In genomic region chrX:9264636-9265035, ce11 we compare ENCODE assay signal across 5 worm cellular contexts.
TF ChIP-seq lines count a peak whose summit lies in the region.

No protein-coding gene starts in this region.

TF ChIP-seq in whole organism, L1 larva, 84 proteins besides CTCF, POLR2A, EP300 and RAD21 (continued from another document):
- TF ChIP-seq jun-1 (tag; optimal IDR thresholded peaks at IDR 0.05; lab: Kevin White, UChicago), result peak; percentile 24
- TF ChIP-seq unc-130 (tag; optimal IDR thresholded peaks at IDR 0.05; lab: Kevin White, UChicago), result peak; percentile 39
- peak; percentile 71 for TF ChIP-seq nhr-71 (tag; optimal IDR thresholded peaks at IDR 0.05; lab: Kevin White, UChicago)
- no peak for TF ChIP-seq alr-1 (tag; optimal IDR thresholded peaks at IDR 0.05; lab: Kevin White, UChicago; ENCODE audit: borderline replicate concordance)

TF ChIP-seq in whole organism, L2 larva, 48 proteins besides CTCF, POLR2A, EP300 and RAD21 (continued from another document):
- TF ChIP-seq Y55F3AM.14 (GFP tag; optimal IDR thresholded peaks at IDR 0.05; lab: Kevin White, UChicago), result peak; percentile 24
- peak; percentile 77 for TF ChIP-seq fos-1 (tag; optimal IDR thresholded peaks at IDR 0.05; lab: Kevin White, UChicago)
- TF ChIP-seq nhr-129 (tag; optimal IDR thresholded peaks at IDR 0.05; lab: Kevin White, UChicago), result peak; percentile 29
- TF ChIP-seq crh-2 (tag; optimal IDR thresholded peaks at IDR 0.05; lab: Kevin White, UChicago), result peak; percentile 55
- peak; percentile 89 for TF ChIP-seq sma-9 (GFP tag; optimal IDR thresholded peaks at IDR 0.05; lab: Kevin White, UChicago)
- no peak for TF ChIP-seq sma-9 (tag; optimal IDR thresholded peaks at IDR 0.05; lab: Kevin White, UChicago)

TF ChIP-seq in whole organism, L3 larva, 47 proteins besides CTCF, POLR2A, EP300 and RAD21 (continued from another document):
- TF ChIP-seq nfya-1 (tag; optimal IDR thresholded peaks at IDR 0.05; lab: Kevin White, UChicago; ENCODE audit: insufficient read depth), result peak; percentile 37
- peak; percentile 61 for TF ChIP-seq ama-1 (optimal IDR thresholded peaks at IDR 0.05; lab: Kevin White, UChicago)

TF ChIP-seq in whole organism, L4 larva, 104 proteins besides CTCF, POLR2A, EP300 and RAD21 (continued from another document):
- TF ChIP-seq ama-1 (optimal IDR thresholded peaks at IDR 0.05; lab: Kevin White, UChicago) (peak; percentile 2), hmg-1.1 (GFP tag; IDR thresholded peaks at IDR 0.05; lab: Robert Waterston, UW) (no peak), nhr-10 (tag; optimal IDR thresholded peaks at IDR 0.05; lab: Kevin White, UChicago) (peak; percentile 12), T20F7.1 (GFP tag; optimal IDR thresholded peaks at IDR 0.05; lab: Kevin White, UChicago) (peak; percentile 8), mxl-3 (GFP tag; optimal IDR thresholded peaks at IDR 0.05; lab: Kevin White, UChicago) (no peak), lin-15B (tag; optimal IDR thresholded peaks at IDR 0.05; lab: Kevin White, UChicago) (no peak), unc-62 (GFP tag; optimal IDR thresholded peaks at IDR 0.05 in 1 of 2; lab: Kevin White, UChicago) (peak in 1 of 2 experiments; percentile 86), unc-62 (tag; optimal IDR thresholded peaks at IDR 0.05; lab: Kevin White, UChicago) (no peak), zip-2 (tag; optimal IDR thresholded peaks at IDR 0.05; lab: Kevin White, UChicago) (peak; percentile 16), T26A8.4 (GFP tag; IDR thresholded peaks at IDR 0.05; lab: Robert Waterston, UW) (0 out of 2 replicates have a peak, but pooled peaks have one; percentile 31), saeg-2 (GFP tag; IDR thresholded peaks at IDR 0.05; lab: Robert Waterston, UW) (0 out of 2 replicates have a peak, but pooled peaks have one; percentile 20), nhr-48 (tag; optimal IDR thresholded peaks at IDR 0.05; lab: Kevin White, UChicago) (peak; percentile 32), tag-97 (GFP tag; IDR thresholded peaks at IDR 0.05; lab: Robert Waterston, UW) (0 out of 2 replicates have a peak, but pooled peaks have one; percentile 53), aha-1 (tag; lab: Kevin White, UChicago) (peak; percentile 82), lim-7 (GFP tag; IDR thresholded peaks at IDR 0.05; lab: Robert Waterston, UW) (peak; percentile 37; the same call in 1 of the 2 replicates), ZK546.5 (tag; optimal IDR thresholded peaks at IDR 0.05; lab: Kevin White, UChicago) (no peak), unc-130 (GFP tag; optimal IDR thresholded peaks at IDR 0.05; lab: Kevin White, UChicago) (no peak), zfp-3 (GFP tag; conservative IDR thresholded peaks at IDR 0.05; lab: Robert Waterston, UW) (0 out of 2 replicates have a peak, but pooled peaks have one; percentile 38), Y75B8A.6 (GFP tag; IDR thresholded peaks at IDR 0.05; lab: Robert Waterston, UW) (no peak), ceh-28 (tag; optimal IDR thresholded peaks at IDR 0.05; lab: Kevin White, UChicago) (no peak), hlh-30 (tag; optimal IDR thresholded peaks at IDR 0.05; lab: Kevin White, UChicago; ENCODE audit: insufficient read depth) (peak; percentile 94), dmd-9 (GFP tag; IDR thresholded peaks at IDR 0.05; lab: Robert Waterston, UW) (no peak), ces-1 (GFP tag; optimal IDR thresholded peaks at IDR 0.05; lab: Kevin White, UChicago) (no peak), dve-1 (tag; optimal IDR thresholded peaks at IDR 0.05; lab: Kevin White, UChicago; ENCODE audit: insufficient read depth) (peak; percentile 90), madf-5 (GFP tag; IDR thresholded peaks at IDR 0.05; lab: Robert Waterston, UW) (no peak), F44E2.7 (GFP tag; IDR thresholded peaks at IDR 0.05; lab: Robert Waterston, UW) (no peak), madf-9 (GFP tag; conservative IDR thresholded peaks at IDR 0.05; lab: Robert Waterston, UW) (0 out of 2 replicates have a peak, but pooled peaks have one; percentile 27), zag-1 (tag; optimal IDR thresholded peaks at IDR 0.05; lab: Kevin White, UChicago) (no peak), hif-1 (tag; optimal IDR thresholded peaks at IDR 0.05; lab: Kevin White, UChicago) (peak in 1 of 2 experiments; percentile 43), pha-4 (GFP tag; IDR thresholded peaks at IDR 0.05; lab: Robert Waterston, UW) (peak; percentile 56; the same call in 1 of the 2 replicates), pha-4 (tag; optimal IDR thresholded peaks at IDR 0.05; lab: Kevin White, UChicago) (no peak), nhr-28 (tag; optimal IDR thresholded peaks at IDR 0.05; lab: Kevin White, UChicago) (peak; percentile 79), lin-38 (GFP tag; IDR thresholded peaks at IDR 0.05; lab: Robert Waterston, UW) (peak; percentile 29; the same call in 1 of the 2 replicates), ceh-62 (tag; optimal IDR thresholded peaks at IDR 0.05; lab: Kevin White, UChicago) (no peak), nhr-25 (tag; optimal IDR thresholded peaks at IDR 0.05; lab: Kevin White, UChicago; ENCODE audit: borderline replicate concordance, insufficient read depth) (no peak), nhr-102 (tag; optimal IDR thresholded peaks at IDR 0.05; lab: Kevin White, UChicago) (peak; percentile 61), sdz-12 (GFP tag; optimal IDR thresholded peaks at IDR 0.05; lab: Kevin White, UChicago) (no peak), mep-1 (tag; optimal IDR thresholded peaks at IDR 0.05; lab: Kevin White, UChicago) (peak; percentile 57), Y105C5A.15 (GFP tag; IDR thresholded peaks at IDR 0.05; lab: Robert Waterston, UW) (no peak), daf-8 (GFP tag; IDR thresholded peaks at IDR 0.05; lab: Robert Waterston, UW) (no peak), ZK337.2 (GFP tag; IDR thresholded peaks at IDR 0.05; lab: Robert Waterston, UW) (no peak), F10B5.3 (tag; optimal IDR thresholded peaks at IDR 0.05; lab: Kevin White, UChicago) (no peak), nhr-237 (tag; optimal IDR thresholded peaks at IDR 0.05; lab: Kevin White, UChicago) (no peak), nhr-11 (tag; optimal IDR thresholded peaks at IDR 0.05; lab: Kevin White, UChicago) (no peak), lsy-2 (tag; optimal IDR thresholded peaks at IDR 0.05; lab: Kevin White, UChicago) (peak in 1 of 2 experiments; percentile 43), lin-1 (GFP tag; IDR thresholded peaks at IDR 0.05; lab: Robert Waterston, UW) (peak; percentile 72), ceh-20 (GFP tag; IDR thresholded peaks at IDR 0.05; lab: Robert Waterston, UW) (peak; percentile 82), mdt-29 (GFP tag; IDR thresholded peaks at IDR 0.05; lab: Robert Waterston, UW) (peak; percentile 55; the same call in 1 of the 2 replicates), dmd-8 (GFP tag; IDR thresholded peaks at IDR 0.05; lab: Robert Waterston, UW) (no peak), arid-1 (GFP tag; conservative IDR thresholded peaks at IDR 0.05; lab: Robert Waterston, UW) (no peak), dmd-6 (GFP tag; IDR thresholded peaks at IDR 0.05; lab: Robert Waterston, UW) (peak; percentile 93), gei-8 (GFP tag; optimal IDR thresholded peaks at IDR 0.05; lab: Kevin White, UChicago) (no peak), daf-19 (GFP tag; conservative IDR thresholded peaks at IDR 0.05; lab: Robert Waterston, UW) (no peak), vab-7 (GFP tag; IDR thresholded peaks at IDR 0.05; lab: Robert Waterston, UW) (no peak), snpc-4 (tag; optimal IDR thresholded peaks at IDR 0.05; lab: Kevin White, UChicago) (no peak), R02D3.7 (tag; optimal IDR thresholded peaks at IDR 0.05; lab: Kevin White, UChicago) (no peak), lin-39 (tag; optimal IDR thresholded peaks at IDR 0.05; lab: Kevin White, UChicago) (no peak)

TF ChIP-seq in whole organism, young adult, 124 proteins besides CTCF, POLR2A, EP300 and RAD21 (continued from another document):
- peak; percentile 40; the same call in 1 of the 2 replicates for TF ChIP-seq dox-1 (GFP tag; IDR thresholded peaks at IDR 0.05; lab: Robert Waterston, UW)
- peak; percentile 46; the same call in 1 of the 2 replicates for TF ChIP-seq nfyb-1 (GFP tag; IDR thresholded peaks at IDR 0.05; lab: Robert Waterston, UW)
- TF ChIP-seq lsy-27 (tag; optimal IDR thresholded peaks at IDR 0.05; lab: Kevin White, UChicago; ENCODE audit: borderline replicate concordance, insufficient read depth), result no peak
- TF ChIP-seq mxl-1 (tag; optimal IDR thresholded peaks at IDR 0.05; lab: Kevin White, UChicago), result no peak
- TF ChIP-seq somi-1 (GFP tag; optimal IDR thresholded peaks at IDR 0.05; lab: Kevin White, UChicago), result no peak
- TF ChIP-seq rcor-1 (GFP tag; IDR thresholded peaks at IDR 0.05; lab: Robert Waterston, UW), result no peak
- no peak for TF ChIP-seq ama-1 (optimal IDR thresholded peaks at IDR 0.05; lab: Kevin White, UChicago)
- TF ChIP-seq ama-1 (GFP tag; optimal IDR thresholded peaks at IDR 0.05; lab: Kevin White, UChicago), result no peak
TF ChIP-seq in whole organism, young adult: peak in this region for 20.
